Worm (Caenorhabditis elegans) whole organism, L4 larva: Measurements from ENCODE around the gene W07G4.5.

Experiments
- F10B5.3 ChIP-seq: sonication (generic microtip); optimal IDR thresholded peaks from 2 replicates; lab custom pipeline; 2016; ENCODE audit warnings: mild to moderate bottlenecking, missing genetic modification characterization, missing compliant biosample characterization
- F37D6.2 ChIP-seq: sonication (generic microtip); optimal IDR thresholded peaks from 2 replicates; lab custom pipeline; 2016; ENCODE audit warnings: mild to moderate bottlenecking, missing genetic modification characterization, missing compliant biosample characterization
- F44E2.7 ChIP-seq: fragments of 200-800 bp; sonication (Bioruptor generic); IDR thresholded peaks from 2 replicates; pipeline ENCODE4 v2.1.2; 2022; ENCODE audit warnings: missing genetic modification characterization, missing compliant biosample characterization
- F49E8.2 ChIP-seq: sonication (generic microtip); optimal IDR thresholded peaks from 2 replicates; lab custom pipeline; 2016; ENCODE audit warnings: missing compliant biosample characterization, mild to moderate bottlenecking, missing genetic modification characterization, borderline replicate concordance
- R02D3.7 ChIP-seq: fragments of 150-350 bp; sonication (generic microtip); optimal IDR thresholded peaks from 3 replicates; lab custom pipeline; 2014; ENCODE audit warnings: missing biosample characterization, missing genetic modification characterization
- T20F7.1 ChIP-seq: fragments of 200-800 bp; sonication (Bioruptor generic); optimal IDR thresholded peaks from 2 replicates; lab custom pipeline; 2018; ENCODE audit warnings: mild to moderate bottlenecking, missing genetic modification characterization, missing compliant biosample characterization
- ZK546.5 ChIP-seq, 2 experiments: sonication (generic microtip); optimal IDR thresholded peaks; 2 replicates each; lab custom pipeline; 2017; ENCODE audit warnings: missing biosample characterization in 2 of 2, missing genetic modification characterization in 2 of 2
- aha-1 ChIP-seq: fragments of 150-350 bp; peaks from one replicate; lab custom pipeline; 2014; ENCODE audit warnings: missing biosample characterization, missing genetic modification characterization
- aly-2 ChIP-seq: sonication (generic microtip); optimal IDR thresholded peaks from 2 replicates; lab custom pipeline; 2018; ENCODE audit warnings: missing biosample characterization, missing genetic modification characterization
- ama-1 ChIP-seq: fragments of 150-350 bp; optimal IDR thresholded peaks from 2 replicates; lab custom pipeline; 2014; ENCODE audit warnings: inconsistent platforms, mixed read lengths
- attf-4 ChIP-seq: sonication (generic microtip); optimal IDR thresholded peaks from 3 replicates; lab custom pipeline; 2017; ENCODE audit warnings: missing biosample characterization, missing genetic modification characterization
- ceh-32 ChIP-seq: sonication (generic microtip); optimal IDR thresholded peaks from 2 replicates; lab custom pipeline; 2016; ENCODE audit warnings: mild to moderate bottlenecking, missing genetic modification characterization, missing compliant biosample characterization; ENCODE audit not compliant: poor library complexity
- ceh-62 ChIP-seq: sonication (generic microtip); optimal IDR thresholded peaks from 2 replicates; lab custom pipeline; 2017; ENCODE audit warnings: missing biosample characterization, missing genetic modification characterization
- ceh-82 ChIP-seq: sonication (generic microtip); optimal IDR thresholded peaks from 2 replicates; lab custom pipeline; 2017; ENCODE audit warnings: missing biosample characterization, missing genetic modification characterization
- cey-2 ChIP-seq: sonication (generic microtip); optimal IDR thresholded peaks from 3 replicates; lab custom pipeline; 2017; ENCODE audit warnings: missing genetic modification characterization, mild to moderate bottlenecking, missing compliant biosample characterization, antibody characterized with exemption, borderline replicate concordance; ENCODE audit not compliant: insufficient read depth
- daf-16 ChIP-seq, 3 experiments: sonication (generic microtip); optimal IDR thresholded peaks; 2 replicates each; lab custom pipeline; 2016 to 2017; ENCODE audit warnings: missing genetic modification characterization in 3 of 3, missing genetic modification reagents in 3 of 3, mild to moderate bottlenecking in 2 of 3, missing compliant biosample characterization in 2 of 3, missing biosample characterization in 1 of 3, moderate library complexity in 1 of 3
- daf-8 ChIP-seq: fragments of 200-800 bp; sonication (Bioruptor generic); IDR thresholded peaks from 2 replicates; pipeline ENCODE4 v1.3.6; 2022; ENCODE audit warnings: missing genetic modification characterization, missing compliant biosample characterization
- dpl-1 ChIP-seq: fragments of 150-350 bp; optimal IDR thresholded peaks from 2 replicates; lab custom pipeline; 2014; ENCODE audit warnings: missing biosample characterization, missing genetic modification reagents, missing genetic modification characterization
- duxl-1 ChIP-seq: sonication (generic microtip); optimal IDR thresholded peaks from 2 replicates; lab custom pipeline; 2016; ENCODE audit warnings: mild to moderate bottlenecking, missing genetic modification characterization, moderate library complexity, missing compliant biosample characterization; ENCODE audit not compliant: poor library complexity
- dve-1 ChIP-seq: sonication (generic microtip); optimal IDR thresholded peaks from 2 replicates; lab custom pipeline; 2017; ENCODE audit warnings: antibody characterized with exemption, mild to moderate bottlenecking, missing genetic modification characterization, missing compliant biosample characterization; ENCODE audit not compliant: insufficient read depth
- gei-8 ChIP-seq: fragments of 200-800 bp; sonication (Bioruptor generic); optimal IDR thresholded peaks from 2 replicates; lab custom pipeline; 2018; ENCODE audit warnings: mild to moderate bottlenecking, missing genetic modification characterization, missing compliant biosample characterization
- hmg-1.1 ChIP-seq: fragments of 200-800 bp; sonication (Bioruptor generic); IDR thresholded peaks from 2 replicates; pipeline ENCODE4 v1.3.6; 2022; ENCODE audit warnings: missing genetic modification reagents, missing genetic modification characterization, missing compliant biosample characterization
- lim-7 ChIP-seq: fragments of 200-800 bp; sonication (Bioruptor generic); IDR thresholded peaks from 2 replicates; pipeline ENCODE4 v1.3.6; 2022; ENCODE audit warnings: missing genetic modification characterization, missing compliant biosample characterization
- lin-1 ChIP-seq: fragments of 200-800 bp; sonication (Bioruptor generic); IDR thresholded peaks from 2 replicates; pipeline ENCODE4 v1.3.6; 2022; ENCODE audit warnings: missing genetic modification reagents, missing genetic modification characterization, missing compliant biosample characterization
- lin-13 ChIP-seq: fragments of 150-350 bp; optimal IDR thresholded peaks from 2 replicates; lab custom pipeline; 2014; ENCODE audit warnings: missing biosample characterization, missing genetic modification reagents, missing genetic modification characterization
- lin-29 ChIP-seq: fragments of 200-800 bp; sonication (Bioruptor generic); IDR thresholded peaks from 2 replicates; pipeline ENCODE4 v1.3.6; 2022; ENCODE audit warnings: missing genetic modification reagents, missing genetic modification characterization, missing compliant biosample characterization
- lin-38 ChIP-seq: fragments of 200-800 bp; sonication (Bioruptor generic); IDR thresholded peaks from 2 replicates; pipeline ENCODE4 v1.3.6; 2022; ENCODE audit warnings: missing genetic modification reagents, missing genetic modification characterization, missing compliant biosample characterization
- lsy-2 ChIP-seq, 2 experiments: fragments of 150-350 bp in 1 of 2; sonication (generic microtip) in 1 of 2; optimal IDR thresholded peaks; 2 replicates each; lab custom pipeline; 2014 to 2017; ENCODE audit warnings: missing biosample characterization in 2 of 2, missing genetic modification characterization in 2 of 2
- madf-5 ChIP-seq, 2 experiments: fragments of 200-800 bp; sonication (Bioruptor generic); IDR thresholded peaks; 2 replicates each; pipeline ENCODE4 v1.3.6; 2022; ENCODE audit warnings: missing compliant biosample characterization in 2 of 2, missing genetic modification characterization in 2 of 2
- mdl-1 ChIP-seq, 2 experiments: fragments of 150-350 bp in 1 of 2; sonication (generic microtip) in 1 of 2; optimal IDR thresholded peaks; 2 replicates each; lab custom pipeline; 2014 to 2017; ENCODE audit warnings: missing biosample characterization in 2 of 2, missing genetic modification characterization in 2 of 2
- mdt-29 ChIP-seq: fragments of 200-800 bp; sonication (Bioruptor generic); IDR thresholded peaks from 2 replicates; pipeline ENCODE4 v1.3.6; 2022; ENCODE audit warnings: missing genetic modification reagents, missing genetic modification characterization, missing compliant biosample characterization
- mep-1 ChIP-seq: fragments of 150-350 bp; sonication (generic microtip); optimal IDR thresholded peaks from 3 replicates; lab custom pipeline; 2014; ENCODE audit warnings: missing biosample characterization, missing genetic modification characterization
- mes-2 ChIP-seq: sonication (generic microtip); optimal IDR thresholded peaks from 2 replicates; lab custom pipeline; 2016; ENCODE audit warnings: missing genotype, mild to moderate bottlenecking, missing genetic modification characterization, missing compliant biosample characterization; ENCODE audit not compliant: poor library complexity, severe bottlenecking
- nhr-10 ChIP-seq: fragments of 150-350 bp; optimal IDR thresholded peaks from 2 replicates; lab custom pipeline; 2014; ENCODE audit warnings: missing biosample characterization, missing genetic modification characterization
- nhr-28 ChIP-seq: fragments of 150-350 bp; optimal IDR thresholded peaks from 2 replicates; lab custom pipeline; 2014; ENCODE audit warnings: missing biosample characterization, missing genetic modification characterization
- nhr-41 ChIP-seq: fragments of 200-800 bp; sonication (Bioruptor generic); IDR thresholded peaks from 2 replicates; pipeline ENCODE4 v1.3.6; 2022; ENCODE audit warnings: missing genetic modification reagents, missing genetic modification characterization, missing compliant biosample characterization
- nhr-6 ChIP-seq: fragments of 150-350 bp; optimal IDR thresholded peaks from 2 replicates; lab custom pipeline; 2014; ENCODE audit warnings: missing biosample characterization, missing genetic modification characterization
- nhr-76 ChIP-seq: fragments of 150-350 bp; optimal IDR thresholded peaks from 2 replicates; lab custom pipeline; 2014; ENCODE audit warnings: missing biosample characterization, missing genetic modification characterization
- php-3 ChIP-seq: fragments of 200-800 bp; sonication (Bioruptor generic); IDR thresholded peaks from 2 replicates; pipeline ENCODE4 v1.3.6; 2022; ENCODE audit warnings: missing genetic modification reagents, missing genetic modification characterization, missing compliant biosample characterization
- saeg-2 ChIP-seq: fragments of 200-800 bp; sonication (Bioruptor generic); IDR thresholded peaks from 2 replicates; pipeline ENCODE4 v1.3.6; 2022; ENCODE audit warnings: missing genetic modification reagents, missing genetic modification characterization, missing compliant biosample characterization
- sdz-12 ChIP-seq: fragments of 200-800 bp; sonication (Bioruptor generic); optimal IDR thresholded peaks from 2 replicates; lab custom pipeline; 2018; ENCODE audit warnings: mild to moderate bottlenecking, missing genetic modification characterization, missing compliant biosample characterization
- skn-1 ChIP-seq: fragments of 150-350 bp; optimal IDR thresholded peaks from 2 replicates; lab custom pipeline; 2014; ENCODE audit warnings: missing biosample characterization, missing genetic modification characterization
- spr-1 ChIP-seq: sonication (generic microtip); optimal IDR thresholded peaks from 2 replicates; lab custom pipeline; 2016; ENCODE audit warnings: mild to moderate bottlenecking, missing genetic modification characterization, missing compliant biosample characterization
- spr-3 ChIP-seq: fragments of 200-800 bp; sonication (Bioruptor generic); optimal IDR thresholded peaks from 2 replicates; lab custom pipeline; 2018; ENCODE audit warnings: mild to moderate bottlenecking, missing genetic modification characterization, missing compliant biosample characterization
- unc-130 ChIP-seq: sonication (generic microtip); optimal IDR thresholded peaks from 2 replicates; lab custom pipeline; 2016; ENCODE audit warnings: missing genetic modification reagents, missing genetic modification characterization, missing compliant biosample characterization
- unc-62 ChIP-seq, 3 experiments: fragments of 150-350 bp in 1 of 3; sonication (generic microtip); optimal IDR thresholded peaks in 2 of 3; peaks in 1 of 3; 1 replicate in 1 of 3; 2 replicates in 2 of 3; lab custom pipeline; 2014 to 2017; ENCODE audit warnings: missing biosample characterization in 3 of 3, missing genetic modification characterization in 3 of 3, missing genetic modification reagents in 3 of 3, missing genotype in 1 of 3
- zfp-2 ChIP-seq: sonication (generic microtip); optimal IDR thresholded peaks from 2 replicates; lab custom pipeline; 2016; ENCODE audit warnings: mild to moderate bottlenecking, missing genetic modification characterization, missing compliant biosample characterization
- ztf-7 ChIP-seq: fragments of 150-350 bp; optimal IDR thresholded peaks from 2 replicates; lab custom pipeline; 2014; ENCODE audit warnings: missing biosample characterization, missing genetic modification characterization

W07G4.5 gene

DNA sequence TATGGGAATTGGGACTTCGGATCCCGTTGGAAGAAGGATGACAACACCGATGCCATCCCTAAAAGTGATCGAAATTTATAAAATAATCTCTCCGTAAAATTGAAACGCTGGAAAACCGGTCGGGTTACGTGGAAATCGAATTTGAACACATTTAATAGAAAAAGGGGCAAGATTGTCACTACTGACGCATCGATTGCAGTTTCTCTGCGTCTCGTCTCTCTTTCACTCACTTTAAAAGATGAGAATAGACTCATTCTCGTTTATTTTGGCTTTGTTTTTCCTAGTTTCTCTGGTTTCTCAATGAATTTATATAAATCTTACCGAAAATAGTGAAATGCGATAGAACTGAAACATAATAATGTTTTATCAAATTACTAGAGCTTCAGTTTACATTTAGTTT is 6.1 kb upstream of the W07G4.5 start, which contains the start of gene scyl-1 (continued):
- TF ChIP-seq php-3 (GFP tag; lab: Robert Waterston, UW) (no peak), lin-13 (GFP tag; lab: Kevin White, UChicago) (peak; percentile 74), madf-5 (GFP tag; IDR thresholded peaks at IDR 0.05; lab: Robert Waterston, UW) (no peak), nhr-10 (tag; lab: Kevin White, UChicago) (no peak), ama-1 (no peak), ZK546.5 (tag; optimal IDR thresholded peaks at IDR 0.05; lab: Kevin White, UChicago) (no peak), mdt-29 (GFP tag; lab: Robert Waterston, UW) (no peak), aha-1 (tag; lab: Kevin White, UChicago) (no peak), lsy-2 (tag; optimal IDR thresholded peaks at IDR 0.05; lab: Kevin White, UChicago) (peak in 1 of 2 experiments; percentile 90), skn-1 (no peak), F37D6.2 (no peak), lin-1 (GFP tag; lab: Robert Waterston, UW) (no peak), nhr-76 (tag; lab: Kevin White, UChicago) (no peak), saeg-2 (GFP tag; lab: Robert Waterston, UW) (no peak), dve-1 (peak; percentile 84), gei-8 (no peak), hmg-1.1 (peak; percentile 52), nhr-6 (tag; lab: Kevin White, UChicago) (peak; percentile 96), ceh-32 (tag; lab: Kevin White, UChicago) (no peak), zfp-2 (no peak), spr-1 (peak; percentile 10), ceh-62 (tag; lab: Kevin White, UChicago) (no peak), daf-8 (GFP tag; lab: Robert Waterston, UW) (no peak), unc-62 (GFP tag; optimal IDR thresholded peaks at IDR 0.05 in 1 of 2; lab: Kevin White, UChicago) (peak in 1 of 2 experiments; percentile 82), unc-62 (tag; optimal IDR thresholded peaks at IDR 0.05; lab: Kevin White, UChicago) (no peak), lin-29 (0 out of 2 replicates have a peak, but pooled peaks have one; percentile 21), ztf-7 (tag; lab: Kevin White, UChicago) (no peak), R02D3.7 (tag; lab: Kevin White, UChicago) (no peak), dpl-1 (GFP tag; lab: Kevin White, UChicago) (peak; percentile 74), mes-2 (tag; lab: Kevin White, UChicago) (peak; percentile 89), unc-130 (GFP tag; lab: Kevin White, UChicago) (no peak), duxl-1 (tag; lab: Kevin White, UChicago) (peak; percentile 30), mep-1 (tag; lab: Kevin White, UChicago) (no peak), attf-4 (tag; lab: Kevin White, UChicago) (no peak), mdl-1 (tag; optimal IDR thresholded peaks at IDR 0.05; lab: Kevin White, UChicago) (peak in 1 of 2 experiments; percentile 59), daf-16 (GFP tag; optimal IDR thresholded peaks at IDR 0.05; lab: Kevin White, UChicago) (no peak), daf-16 (tag; optimal IDR thresholded peaks at IDR 0.05; lab: Kevin White, UChicago) (no peak), lim-7 (GFP tag; lab: Robert Waterston, UW) (no peak), cey-2 (no peak), nhr-28 (tag; lab: Kevin White, UChicago) (peak; percentile 70), ceh-82 (tag; lab: Kevin White, UChicago) (no peak), spr-3 (GFP tag; lab: Kevin White, UChicago) (no peak), F49E8.2 (tag; lab: Kevin White, UChicago) (no peak), sdz-12 (no peak), lin-38 (no peak; the same call in 1 of the 2 replicates), nhr-41 (GFP tag; lab: Robert Waterston, UW) (no peak), F44E2.7 (no peak), T20F7.1 (peak; percentile 70), F10B5.3 (tag; lab: Kevin White, UChicago) (no peak), aly-2 (tag; lab: Kevin White, UChicago) (no peak)
